Fruit fly (Drosophila melanogaster) whole organism, embryonic: ENCODE data around the gene Polr2G.

Experiments used
- Adf1 ChIP-seq: fragments of 200-800 bp; sonication (Bioruptor generic); IDR thresholded peaks from 2 replicates; pipeline ENCODE4 v1.3.6; 2022; ENCODE audit warnings: missing biosample characterization, missing genetic modification characterization
- Bdp1 ChIP-seq: fragments of 200-800 bp; sonication (Bioruptor generic); optimal IDR thresholded peaks from 3 replicates; lab custom pipeline; 2016; ENCODE audit warnings: missing biosample characterization, missing genetic modification characterization
- CG10462 ChIP-seq: fragments of 200-800 bp; sonication (Bioruptor generic); optimal IDR thresholded peaks from 2 replicates; lab custom pipeline; 2016; ENCODE audit warnings: missing biosample characterization, missing genetic modification characterization
- CG10565 ChIP-seq: fragments of 200-800 bp; sonication (Bioruptor generic); optimal IDR thresholded peaks from 3 replicates; lab custom pipeline; 2016; ENCODE audit warnings: missing biosample characterization, mild to moderate bottlenecking, missing genetic modification characterization
- CG11696 ChIP-seq: fragments of 200-800 bp; sonication (Bioruptor generic); IDR thresholded peaks from 2 replicates; pipeline ENCODE4 v1.3.6; 2022; ENCODE audit warnings: missing biosample characterization, missing genetic modification characterization
- CG11723 ChIP-seq: fragments of 200-800 bp; sonication (Bioruptor generic); optimal IDR thresholded peaks from 2 replicates; lab custom pipeline; 2017; ENCODE audit warnings: missing biosample characterization, mild to moderate bottlenecking, missing genetic modification characterization
- CG12219 ChIP-seq: fragments of 200-800 bp; sonication (Bioruptor generic); optimal IDR thresholded peaks from 3 replicates; lab custom pipeline; 2018; ENCODE audit warnings: missing biosample characterization, mild to moderate bottlenecking, missing genetic modification characterization
- CG1233 ChIP-seq: fragments of 200-800 bp; sonication (Bioruptor generic); optimal IDR thresholded peaks from 4 replicates; lab custom pipeline; 2018; ENCODE audit warnings: missing biosample characterization, mild to moderate bottlenecking, missing genetic modification characterization
- CG13424 ChIP-seq: fragments of 200-800 bp; sonication (Bioruptor generic); optimal IDR thresholded peaks from 2 replicates; lab custom pipeline; 2019; ENCODE audit warnings: missing biosample characterization, mild to moderate bottlenecking, missing genetic modification characterization, moderate library complexity
- CG2120 ChIP-seq: fragments of 200-800 bp; sonication (Bioruptor generic); optimal IDR thresholded peaks from 3 replicates; lab custom pipeline; 2016; ENCODE audit warnings: missing biosample characterization, missing genetic modification characterization
- CG2202 ChIP-seq: fragments of 200-800 bp; sonication (Bioruptor generic); optimal IDR thresholded peaks from 2 replicates; lab custom pipeline; 2018; ENCODE audit warnings: missing biosample characterization, mild to moderate bottlenecking, missing genetic modification characterization
- CG2712 ChIP-seq: fragments of 200-800 bp; optimal IDR thresholded peaks from 3 replicates; lab custom pipeline; 2019; ENCODE audit warnings: missing biosample characterization, mild to moderate bottlenecking, missing genetic modification characterization, moderate library complexity
- CG3407 ChIP-seq: fragments of 200-800 bp; sonication (Bioruptor generic); optimal IDR thresholded peaks from 2 replicates; lab custom pipeline; 2018; ENCODE audit warnings: missing biosample characterization, mild to moderate bottlenecking, missing genetic modification characterization
- CG8290 ChIP-seq, 3 experiments: fragments of 200-800 bp; sonication (Bioruptor generic); optimal IDR thresholded peaks; 2 replicates each; lab custom pipeline; 2016 to 2019; ENCODE audit warnings: missing biosample characterization in 3 of 3, missing genetic modification characterization in 3 of 3, mild to moderate bottlenecking in 2 of 3, moderate library complexity in 1 of 3
- CG9215 ChIP-seq: fragments of 200-800 bp; sonication (Bioruptor generic); IDR thresholded peaks from 2 replicates; pipeline ENCODE4 v1.3.6; 2022; ENCODE audit warnings: missing biosample characterization, missing genetic modification characterization
- Dad ChIP-seq: fragments of 200-800 bp; sonication (Bioruptor generic); optimal IDR thresholded peaks from 3 replicates; lab custom pipeline; 2016; ENCODE audit warnings: missing biosample characterization, missing genetic modification characterization
- Dp ChIP-seq: fragments of 200-800 bp; sonication (Bioruptor generic); optimal IDR thresholded peaks from 2 replicates; lab custom pipeline; 2018; ENCODE audit warnings: missing biosample characterization, mild to moderate bottlenecking, missing genetic modification characterization, moderate library complexity
- Ets97D ChIP-seq: fragments of 200-800 bp; sonication (Bioruptor generic); optimal IDR thresholded peaks from 3 replicates; lab custom pipeline; 2016; ENCODE audit warnings: missing biosample characterization, missing genetic modification characterization
- H15 ChIP-seq: fragments of 200-800 bp; sonication (Bioruptor generic); IDR thresholded peaks from 3 replicates; pipeline ENCODE4 v1.3.6; 2022; ENCODE audit warnings: missing biosample characterization, missing genetic modification characterization
- Hand ChIP-seq: fragments of 200-800 bp; sonication (Bioruptor generic); optimal IDR thresholded peaks from 2 replicates; lab custom pipeline; 2017; ENCODE audit warnings: mild to moderate bottlenecking, missing biosample characterization, missing genetic modification reagents, missing genetic modification characterization
- Hmx ChIP-seq: fragments of 200-800 bp; sonication (Bioruptor generic); optimal IDR thresholded peaks from 2 replicates; lab custom pipeline; 2016; ENCODE audit warnings: missing biosample characterization, missing genetic modification characterization
- Hr39 ChIP-seq: fragments of >200 bp; optimal IDR thresholded peaks from 2 replicates; lab custom pipeline; 2017
- Mad ChIP-seq: fragments of 200-800 bp; sonication (Bioruptor generic); optimal IDR thresholded peaks from 2 replicates; lab custom pipeline; 2016; ENCODE audit warnings: missing biosample characterization, missing genetic modification characterization
- Mes4 ChIP-seq: fragments of 200-800 bp; sonication (Bioruptor generic); optimal IDR thresholded peaks from 2 replicates; lab custom pipeline; 2016; ENCODE audit warnings: missing biosample characterization, missing genetic modification characterization
- Nf-YB ChIP-seq: fragments of 200-800 bp; sonication (Bioruptor generic); optimal IDR thresholded peaks from 3 replicates; lab custom pipeline; 2019; ENCODE audit warnings: missing biosample characterization, mild to moderate bottlenecking, missing genetic modification characterization, moderate library complexity
- Rfx ChIP-seq: fragments of 200-800 bp; sonication (Bioruptor generic); IDR thresholded peaks from 2 replicates; pipeline ENCODE4 v1.3.6; 2022; ENCODE audit warnings: missing biosample characterization, missing genetic modification characterization
- Sry-δ ChIP-seq: fragments of 200-800 bp; sonication (Bioruptor generic); optimal IDR thresholded peaks from 2 replicates; lab custom pipeline; 2016; ENCODE audit warnings: missing biosample characterization, missing genetic modification characterization
- Vsx1 ChIP-seq: fragments of 200-800 bp; sonication (Bioruptor generic); optimal IDR thresholded peaks from 2 replicates; lab custom pipeline; 2017; ENCODE audit warnings: missing biosample characterization, mild to moderate bottlenecking, missing genetic modification characterization, missing genetic modification reagents
- amos ChIP-seq: fragments of 200-800 bp; sonication (Bioruptor generic); IDR thresholded peaks from 2 replicates; pipeline ENCODE4 v1.3.6; 2022; ENCODE audit warnings: missing biosample characterization, missing genetic modification characterization; ENCODE audit not compliant: partially characterized antibody
- ap ChIP-seq: fragments of 200-800 bp; sonication (Bioruptor generic); IDR thresholded peaks from 2 replicates; pipeline ENCODE4 v1.3.6; 2022; ENCODE audit warnings: missing biosample characterization, missing genetic modification characterization
- ash1 ChIP-seq: fragments of 200-800 bp; sonication (Bioruptor generic); optimal IDR thresholded peaks from 2 replicates; lab custom pipeline; 2018; ENCODE audit warnings: missing biosample characterization, mild to moderate bottlenecking, missing genetic modification characterization
- danr ChIP-seq: fragments of 200-800 bp; sonication (Bioruptor generic); IDR thresholded peaks from 2 replicates; pipeline ENCODE4 v1.3.6; 2022; ENCODE audit warnings: missing biosample characterization, missing genetic modification characterization
- dimm ChIP-seq: fragments of 200-800 bp; sonication (Bioruptor generic); IDR thresholded peaks from 2 replicates; pipeline ENCODE4 v1.3.6; 2022; ENCODE audit warnings: missing biosample characterization, missing genetic modification characterization
- exex ChIP-seq: fragments of 200-800 bp; sonication (Bioruptor generic); optimal IDR thresholded peaks from 4 replicates; lab custom pipeline; 2018; ENCODE audit warnings: missing biosample characterization, mild to moderate bottlenecking, missing genetic modification characterization, moderate library complexity
- eyg ChIP-seq: fragments of 200-800 bp; sonication (Bioruptor generic); optimal IDR thresholded peaks from 3 replicates; lab custom pipeline; 2016; ENCODE audit warnings: missing biosample characterization, missing genetic modification characterization
- fd102C ChIP-seq: fragments of 200-800 bp; sonication (Bioruptor generic); optimal IDR thresholded peaks from 2 replicates; lab custom pipeline; 2018; ENCODE audit warnings: missing biosample characterization, mild to moderate bottlenecking, missing genetic modification characterization, moderate library complexity
- gsb-n ChIP-seq: fragments of 200-800 bp; sonication (Bioruptor generic); optimal IDR thresholded peaks from 3 replicates; lab custom pipeline; 2018; ENCODE audit warnings: missing biosample characterization, mild to moderate bottlenecking, missing genetic modification characterization
- lilli ChIP-seq: fragments of 200-800 bp; sonication (Bioruptor generic); optimal IDR thresholded peaks from 3 replicates; lab custom pipeline; 2016; ENCODE audit warnings: missing biosample characterization, missing genetic modification characterization
- lov ChIP-seq, 2 experiments: fragments of 200-800 bp in 1 of 2; fragments of >200 bp in 1 of 2; sonication (Bioruptor generic) in 1 of 2; IDR thresholded peaks in 1 of 2; optimal IDR thresholded peaks in 1 of 2; 2 replicates in 1 of 2; 3 replicates in 1 of 2; pipeline versions ENCODE4 v1.3.6 to Lab custom; 2017 to 2022; ENCODE audit warnings: missing biosample characterization in 1 of 2, missing genetic modification characterization in 1 of 2
- pan ChIP-seq, 4 experiments: fragments of >200 bp in 3 of 4; fragments of 200-800 bp in 1 of 4; sonication (Bioruptor generic) in 1 of 4; optimal IDR thresholded peaks in 3 of 4; IDR thresholded peaks in 1 of 4; 2 replicates each; pipeline versions ENCODE4 v1.3.6 to Lab custom; 2017 to 2022; ENCODE audit warnings: missing biosample characterization in 2 of 4, missing genetic modification characterization in 2 of 4, mixed read lengths in 1 of 4
- pita ChIP-seq: fragments of 200-800 bp; sonication (Bioruptor generic); optimal IDR thresholded peaks from 2 replicates; lab custom pipeline; 2017; ENCODE audit warnings: missing biosample characterization, mild to moderate bottlenecking, missing genetic modification characterization
- sim ChIP-seq: fragments of 200-800 bp; sonication (Bioruptor generic); IDR thresholded peaks from 2 replicates; pipeline ENCODE4 v1.3.6; 2022; ENCODE audit warnings: missing biosample characterization, missing genetic modification characterization
- slbo ChIP-seq: fragments of 200-800 bp; sonication (Bioruptor generic); IDR thresholded peaks from 2 replicates; pipeline ENCODE4 v1.3.6; 2022; ENCODE audit warnings: missing biosample characterization, missing genetic modification characterization
- sr ChIP-seq: fragments of 200-800 bp; sonication (Bioruptor generic); IDR thresholded peaks from 3 replicates; pipeline ENCODE4 v1.3.6; 2022; ENCODE audit warnings: missing biosample characterization, missing genetic modification characterization
- stwl ChIP-seq: fragments of 200-800 bp; sonication (Bioruptor generic); optimal IDR thresholded peaks from 3 replicates; lab custom pipeline; 2018; ENCODE audit warnings: missing biosample characterization, mild to moderate bottlenecking, missing genetic modification characterization, moderate library complexity
- ttk ChIP-seq: fragments of 200-800 bp; sonication (Bioruptor generic); IDR thresholded peaks from 2 replicates; pipeline ENCODE4 v2.1.2; 2022; ENCODE audit warnings: missing biosample characterization, missing genetic modification characterization
- unpg ChIP-seq: fragments of 200-800 bp; sonication (Bioruptor generic); optimal IDR thresholded peaks from 3 replicates; lab custom pipeline; 2018; ENCODE audit warnings: missing biosample characterization, mild to moderate bottlenecking, missing genetic modification characterization, moderate library complexity
- zfh1 ChIP-seq: fragments of 200-800 bp; sonication (Bioruptor generic); IDR thresholded peaks from 3 replicates; pipeline ENCODE4 v1.3.6; 2022; ENCODE audit warnings: missing biosample characterization, missing genetic modification characterization

Gene Polr2G

dm6 chr3R:15262710-15263672 lies 40.0 kb upstream of the Polr2G start, which contains the start of the genes eIF2gamma and Set (continued):
- no peak for TF ChIP-seq Hr39 (lab: Kevin White, UChicago)
- no peak for TF ChIP-seq Hand (GFP tag; lab: Kevin White, UChicago)
- TF ChIP-seq zfh1 (GFP tag; lab: Robert Waterston, UW) = no peak
- peak; percentile 63 for TF ChIP-seq lilli (GFP tag; lab: Kevin White, UChicago)
- TF ChIP-seq CG3407 (GFP tag; lab: Kevin White, UChicago) = no peak
- TF ChIP-seq pita = no peak
- no peak for TF ChIP-seq CG11696
- TF ChIP-seq gsb-n (tag; lab: Kevin White, UChicago) = no peak
- TF ChIP-seq exex (tag; lab: Kevin White, UChicago) = no peak
- TF ChIP-seq Ets97D (GFP tag; lab: Kevin White, UChicago) = peak; percentile 77
- TF ChIP-seq Dp (GFP tag; lab: Kevin White, UChicago) = peak; percentile 69
- no peak for TF ChIP-seq CG1233 (GFP tag; lab: Kevin White, UChicago)
- no peak for TF ChIP-seq CG13424 (tag; lab: Kevin White, UChicago)
- TF ChIP-seq amos (GFP tag; lab: Robert Waterston, UW) = peak; percentile 99
- TF ChIP-seq sim (GFP tag; lab: Robert Waterston, UW) = no peak
- no peak for TF ChIP-seq pan (optimal IDR thresholded peaks at IDR 0.05; lab: Kevin White, UChicago)
- peak in 1 of 2 experiments; percentile 20 for TF ChIP-seq pan (GFP tag; optimal IDR thresholded peaks at IDR 0.05 in 1 of 2, IDR thresholded peaks at IDR 0.05 in 1 of 2)
- peak; percentile 92 for TF ChIP-seq Sry-δ (GFP tag; lab: Kevin White, UChicago)
- peak; percentile 44 for TF ChIP-seq Dad (GFP tag; lab: Kevin White, UChicago)
- no peak for TF ChIP-seq fd102C (GFP tag; lab: Kevin White, UChicago)
- TF ChIP-seq danr = no peak
- no peak for TF ChIP-seq Hmx (GFP tag; lab: Kevin White, UChicago)
- no peak for TF ChIP-seq CG11723 (GFP tag; lab: Kevin White, UChicago)
- TF ChIP-seq ash1 (GFP tag; lab: Kevin White, UChicago) = no peak
- peak; percentile 19 for TF ChIP-seq eyg (GFP tag; lab: Kevin White, UChicago)
- TF ChIP-seq slbo = peak; percentile 72
- TF ChIP-seq unpg (GFP tag; lab: Kevin White, UChicago) = no peak
- no peak; the same call in 2 of the 3 replicates for TF ChIP-seq H15 (GFP tag; lab: Robert Waterston, UW)
- no peak for TF ChIP-seq CG12219
- TF ChIP-seq ttk = no peak; the same call in 1 of the 2 replicates
- TF ChIP-seq ap (GFP tag; lab: Robert Waterston, UW) = no peak
- TF ChIP-seq Nf-YB (GFP tag; lab: Kevin White, UChicago) = no peak
- no peak for TF ChIP-seq lov (optimal IDR thresholded peaks at IDR 0.05; lab: Kevin White, UChicago)
- TF ChIP-seq lov (GFP tag; IDR thresholded peaks at IDR 0.05; lab: Robert Waterston, UW) = no peak
- no peak for TF ChIP-seq CG9215
- peak; percentile 86 for TF ChIP-seq Rfx (GFP tag; lab: Robert Waterston, UW)
- TF ChIP-seq CG2120 = peak; percentile 61
- TF ChIP-seq CG10462 (GFP tag; lab: Kevin White, UChicago) = no peak
- TF ChIP-seq sr (GFP tag; lab: Robert Waterston, UW) = no peak
- TF ChIP-seq Bdp1 (GFP tag; lab: Kevin White, UChicago) = no peak
- no peak for TF ChIP-seq Vsx1 (GFP tag; lab: Kevin White, UChicago)
- TF ChIP-seq CG2712 = no peak
- TF ChIP-seq Mad = no peak
- no peak for TF ChIP-seq dimm (GFP tag; lab: Robert Waterston, UW)
- no peak for TF ChIP-seq CG10565
- TF ChIP-seq CG8290 (GFP tag; optimal IDR thresholded peaks at IDR 0.05; lab: Kevin White, UChicago) = no peak
- TF ChIP-seq CG8290 (tag; optimal IDR thresholded peaks at IDR 0.05; lab: Kevin White, UChicago) = no peak
- TF ChIP-seq Adf1 (GFP tag; lab: Robert Waterston, UW) = peak; percentile 37
- TF ChIP-seq Mes4 = no peak
- no peak for TF ChIP-seq CG2202 (tag; lab: Kevin White, UChicago)
- peak; percentile 78 for TF ChIP-seq stwl (tag; lab: Kevin White, UChicago)
